Worm (Caenorhabditis elegans) whole organism, L3 larva: ENCODE data around the gene C18H9.1.

Experiments used
- R02D3.7 ChIP-seq: fragments of 150-350 bp; optimal IDR thresholded peaks from 2 replicates; lab custom pipeline; 2014; ENCODE audit warnings: missing biosample characterization, missing genetic modification characterization
- aly-2 ChIP-seq: fragments of 150-350 bp; optimal IDR thresholded peaks from 2 replicates; lab custom pipeline; 2014; ENCODE audit warnings: missing biosample characterization, missing genetic modification characterization
- jun-1 ChIP-seq: fragments of 150-350 bp; optimal IDR thresholded peaks from 2 replicates; lab custom pipeline; 2014; ENCODE audit warnings: missing biosample characterization, missing genetic modification reagents, missing genetic modification characterization
- lin-15B ChIP-seq: fragments of 150-350 bp; optimal IDR thresholded peaks from 2 replicates; lab custom pipeline; 2014; ENCODE audit warnings: missing biosample characterization, missing genetic modification characterization
- mdl-1 ChIP-seq: fragments of 150-350 bp; optimal IDR thresholded peaks from 2 replicates; lab custom pipeline; 2014; ENCODE audit warnings: missing biosample characterization, missing genetic modification characterization
- nhr-12 ChIP-seq: fragments of 150-350 bp; optimal IDR thresholded peaks from 2 replicates; lab custom pipeline; 2014; ENCODE audit warnings: missing biosample characterization, missing genetic modification characterization
- sea-2 ChIP-seq: fragments of 150-350 bp; sonication (generic microtip); optimal IDR thresholded peaks from 4 replicates; lab custom pipeline; 2014; ENCODE audit warnings: missing biosample characterization, missing genetic modification reagents, missing genetic modification characterization

- no peak for TF ChIP-seq R02D3.7 (tag; lab: Kevin White, UChicago)
- TF ChIP-seq lin-15B (tag; lab: Kevin White, UChicago): no peak
- no peak for TF ChIP-seq sea-2 (GFP tag; lab: Kevin White, UChicago)
- TF ChIP-seq mdl-1 (tag; lab: Kevin White, UChicago): no peak
- no peak for TF ChIP-seq aly-2 (tag; lab: Kevin White, UChicago)
- no peak for TF ChIP-seq nhr-12 (tag; lab: Kevin White, UChicago)
- TF ChIP-seq jun-1 (tag; lab: Kevin White, UChicago): no peak
Observed at ce11 chrII:6667534-6667933, 31.4 kb upstream of the C18H9.1 start.
